Fruit fly (Drosophila melanogaster): ENCODE results near the gene jar.
A peak's percentile ranks its signal among the peaks of the same experiment; 100 is the strongest.

The jar gene

dm6 chr3R:24298534-24298936, 27.5 kb upstream of the jar start (continued):
- TF ChIP-seq al (GFP tag; IDR thresholded peaks at IDR 0.05): no peak
- TF ChIP-seq CG15601 (tag; optimal IDR thresholded peaks at IDR 0.05): no peak
- no peak for TF ChIP-seq Hr78 (GFP tag; optimal IDR thresholded peaks at IDR 0.05)
- no peak for TF ChIP-seq Ravus (GFP tag; IDR thresholded peaks at IDR 0.05)
- TF ChIP-seq Ada2b (GFP tag; IDR thresholded peaks at IDR 0.05): no peak
- no peak for TF ChIP-seq sc (optimal IDR thresholded peaks at IDR 0.05)
- peak; percentile 10 for TF ChIP-seq sc (GFP tag; optimal IDR thresholded peaks at IDR 0.05)
- no peak for TF ChIP-seq Hsf (GFP tag; optimal IDR thresholded peaks at IDR 0.05)
- TF ChIP-seq pnt (GFP tag; optimal IDR thresholded peaks at IDR 0.05): no peak
- TF ChIP-seq fd102C (GFP tag; optimal IDR thresholded peaks at IDR 0.05): no peak
- no peak for TF ChIP-seq CG9932 (GFP tag; IDR thresholded peaks at IDR 0.05)
- peak; percentile 20 for TF ChIP-seq fd96Cb (tag; optimal IDR thresholded peaks at IDR 0.05)
- no peak for TF ChIP-seq Dek (tag; optimal IDR thresholded peaks at IDR 0.05)
- no peak for TF ChIP-seq Lpt (GFP tag; optimal IDR thresholded peaks at IDR 0.05)
- peak; percentile 47; the same call in 1 of the 3 replicates for TF ChIP-seq Aef1 (GFP tag; IDR thresholded peaks at IDR 0.05)
- 0 out of 2 replicates have a peak, but pooled peaks have one; percentile 41 for TF ChIP-seq ara (GFP tag; IDR thresholded peaks at IDR 0.05)
- TF ChIP-seq H2.0 (GFP tag; IDR thresholded peaks at IDR 0.05): no peak
- TF ChIP-seq HmgD (GFP tag; optimal IDR thresholded peaks at IDR 0.05): no peak
- TF ChIP-seq CG9437 (GFP tag; optimal IDR thresholded peaks at IDR 0.05): peak; percentile 32
- peak; percentile 33 for TF ChIP-seq CG12391 (tag; optimal IDR thresholded peaks at IDR 0.05)
- no peak for TF ChIP-seq otp (GFP tag; IDR thresholded peaks at IDR 0.05)
- TF ChIP-seq CG8281 (tag; optimal IDR thresholded peaks at IDR 0.05): no peak
- TF ChIP-seq Fer1 (GFP tag; optimal IDR thresholded peaks at IDR 0.05): no peak
- TF ChIP-seq CG3281 (GFP tag; optimal IDR thresholded peaks at IDR 0.05): no peak
- TF ChIP-seq tup (GFP tag; optimal IDR thresholded peaks at IDR 0.05): no peak
- TF ChIP-seq tin (GFP tag; optimal IDR thresholded peaks at IDR 0.05): no peak
- no peak for TF ChIP-seq CG18599 (GFP tag; optimal IDR thresholded peaks at IDR 0.05)
- TF ChIP-seq CG10959 (GFP tag; IDR thresholded peaks at IDR 0.05): no peak
- no peak for TF ChIP-seq CTCF (GFP tag; optimal IDR thresholded peaks at IDR 0.05)
- peak; percentile 0 for TF ChIP-seq CG10209 (GFP tag; optimal IDR thresholded peaks at IDR 0.05)
- no peak for TF ChIP-seq Dip3 (GFP tag; optimal IDR thresholded peaks at IDR 0.05)
- TF ChIP-seq CG12071 (GFP tag; optimal IDR thresholded peaks at IDR 0.05): peak; percentile 23
- no peak for TF ChIP-seq so (GFP tag; IDR thresholded peaks at IDR 0.05)
- TF ChIP-seq CG11696 (GFP tag; IDR thresholded peaks at IDR 0.05): no peak
- peak; percentile 54 for TF ChIP-seq phol (tag; optimal IDR thresholded peaks at IDR 0.05)
- peak; percentile 43; the same call in 1 of the 3 replicates for TF ChIP-seq ci (GFP tag; IDR thresholded peaks at IDR 0.05)
- no peak for TF ChIP-seq pum (GFP tag; optimal IDR thresholded peaks at IDR 0.05)
- peak in 1 of 2 experiments; percentile 5 for TF ChIP-seq Pdp1 (GFP tag; optimal IDR thresholded peaks at IDR 0.05)
- TF ChIP-seq nerfin-2 (GFP tag; IDR thresholded peaks at IDR 0.05; ENCODE audit: partially characterized antibody): no peak
- no peak for TF ChIP-seq CG7928 (GFP tag; optimal IDR thresholded peaks at IDR 0.05)
- TF ChIP-seq CG10366 (GFP tag; IDR thresholded peaks at IDR 0.05): no peak
- no peak for TF ChIP-seq Kr (GFP tag; optimal IDR thresholded peaks at IDR 0.05)
- TF ChIP-seq CG17361 (GFP tag; IDR thresholded peaks at IDR 0.05): peak; percentile 31; the same call in 1 of the 3 replicates
- no peak for TF ChIP-seq CG3065 (GFP tag; optimal IDR thresholded peaks at IDR 0.05)
- peak in 1 of 2 experiments; percentile 18 for TF ChIP-seq Hr51 (GFP tag; optimal IDR thresholded peaks at IDR 0.05)
- TF ChIP-seq NC2β (GFP tag; optimal IDR thresholded peaks at IDR 0.05): no peak
- TF ChIP-seq Jarid2 (GFP tag; optimal IDR thresholded peaks at IDR 0.05): no peak
- TF ChIP-seq crp (GFP tag; optimal IDR thresholded peaks at IDR 0.05): no peak
- no peak for TF ChIP-seq Taf1 (GFP tag; IDR thresholded peaks at IDR 0.05)
- no peak for TF ChIP-seq en (GFP tag; optimal IDR thresholded peaks at IDR 0.05)
- no peak for TF ChIP-seq Hey (tag; optimal IDR thresholded peaks at IDR 0.05)
- TF ChIP-seq bcd (GFP tag; optimal IDR thresholded peaks at IDR 0.05): no peak

All from whole organism, embryonic.